Worm (Caenorhabditis elegans) whole organism, mixed stage, embryonic: ENCODE data around the gene M02D8.2.

Experiments used
- ces-1 ChIP-seq: fragments of 150-350 bp; optimal IDR thresholded peaks from 2 replicates; lab custom pipeline; 2014; ENCODE audit warnings: missing biosample characterization, missing genetic modification reagents, missing genetic modification characterization
- lsy-2 ChIP-seq: fragments of 150-350 bp; optimal IDR thresholded peaks from 2 replicates; lab custom pipeline; 2014; ENCODE audit warnings: missing biosample characterization, missing genetic modification characterization
- sptf-1 ChIP-seq: sonication (generic microtip); optimal IDR thresholded peaks from 2 replicates; lab custom pipeline; 2017; ENCODE audit warnings: mild to moderate bottlenecking, missing genetic modification characterization, moderate library complexity, missing compliant biosample characterization
- unc-62 ChIP-seq: fragments of 150-350 bp; optimal IDR thresholded peaks from 2 replicates; lab custom pipeline; 2014; ENCODE audit warnings: missing biosample characterization, missing genetic modification reagents, missing genetic modification characterization

DNA sequence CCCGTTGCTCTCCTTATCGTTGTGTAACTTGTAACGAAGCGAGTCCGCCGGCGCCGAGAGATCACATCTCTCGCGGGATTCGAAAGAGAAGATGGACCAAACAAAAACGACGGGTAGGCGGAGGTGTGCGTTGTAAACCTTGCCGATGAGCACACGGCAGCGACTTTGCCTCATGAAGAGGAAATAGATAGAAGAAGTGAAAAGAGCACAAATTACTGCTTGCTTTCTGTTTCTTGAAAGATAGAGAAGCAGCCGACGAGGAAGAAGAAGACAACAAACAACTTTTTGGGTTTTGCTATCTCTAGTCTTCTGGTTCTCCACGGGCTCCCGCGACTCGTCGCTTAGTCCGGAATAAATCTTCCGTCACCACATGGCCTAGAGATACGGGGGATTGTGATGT, 15.6 kb upstream of the M02D8.2 start:
- TF ChIP-seq ces-1 (GFP tag; lab: Kevin White, UChicago) = no peak
- TF ChIP-seq unc-62 (GFP tag; lab: Kevin White, UChicago) = peak; percentile 64
- no peak for TF ChIP-seq lsy-2 (tag; lab: Kevin White, UChicago)
- TF ChIP-seq sptf-1 (tag; lab: Kevin White, UChicago) = no peak
